Fruit fly (Drosophila melanogaster): ENCODE measurements around the gene Six4.
A peak's percentile ranks its signal among the peaks of the same experiment; 100 is the strongest.

Gene Six4

dm6 chr3L:20784812-20785671, 7.5 kb downstream of the Six4 start (continued):
- TF ChIP-seq ara (GFP tag; IDR thresholded peaks at IDR 0.05) (no peak; the same call in 1 of the 2 replicates), D19A (tag; optimal IDR thresholded peaks at IDR 0.05) (peak; percentile 40), MBD-R2 (GFP tag; IDR thresholded peaks at IDR 0.05) (0 out of 2 replicates have a peak, but pooled peaks have one; percentile 35), ttk (GFP tag; IDR thresholded peaks at IDR 0.05) (no peak), cwo (GFP tag; optimal IDR thresholded peaks at IDR 0.05) (no peak), sug (tag; optimal IDR thresholded peaks at IDR 0.05) (peak; percentile 73), Myb (GFP tag; optimal IDR thresholded peaks at IDR 0.05) (peak; percentile 49), aop (GFP tag; IDR thresholded peaks at IDR 0.05) (no peak), luna (GFP tag; optimal IDR thresholded peaks at IDR 0.05) (peak; percentile 4), kni (GFP tag; optimal IDR thresholded peaks at IDR 0.05) (peak; percentile 89), ab (GFP tag; optimal IDR thresholded peaks at IDR 0.05) (no peak), slou (GFP tag; optimal IDR thresholded peaks at IDR 0.05) (no peak), Med (GFP tag) (peak; percentile 84), CG16863 (GFP tag; optimal IDR thresholded peaks at IDR 0.05) (no peak), D19B (GFP tag; optimal IDR thresholded peaks at IDR 0.05) (peak; percentile 30), kay (GFP tag; optimal IDR thresholded peaks at IDR 0.05) (peak; percentile 62), gcm2 (GFP tag; optimal IDR thresholded peaks at IDR 0.05) (no peak), CG2116 (GFP tag; optimal IDR thresholded peaks at IDR 0.05) (peak; percentile 46), Sox100B (GFP tag; optimal IDR thresholded peaks at IDR 0.05) (no peak), CG4328 (GFP tag; optimal IDR thresholded peaks at IDR 0.05) (no peak), CG8290 (GFP tag; optimal IDR thresholded peaks at IDR 0.05) (peak; percentile 27), CG8290 (tag; optimal IDR thresholded peaks at IDR 0.05) (peak in 1 of 2 experiments; percentile 12), ftz-f1 (GFP tag; optimal IDR thresholded peaks at IDR 0.05) (peak; percentile 80), Awh (GFP tag; IDR thresholded peaks at IDR 0.05) (no peak), Gsc (GFP tag; IDR thresholded peaks at IDR 0.05) (no peak), CG13296 (GFP tag; optimal IDR thresholded peaks at IDR 0.05) (peak; percentile 27), vfl (GFP tag; optimal IDR thresholded peaks at IDR 0.05) (no peak), jumu (GFP tag; optimal IDR thresholded peaks at IDR 0.05) (no peak), salm (tag; optimal IDR thresholded peaks at IDR 0.05) (peak; percentile 10), nerfin-1 (tag; optimal IDR thresholded peaks at IDR 0.05) (peak; percentile 5), fu2 (GFP tag; optimal IDR thresholded peaks at IDR 0.05) (no peak), CG2129 (GFP tag; IDR thresholded peaks at IDR 0.05; ENCODE audit: partially characterized antibody) (no peak), CG10267 (tag; optimal IDR thresholded peaks at IDR 0.05) (peak; percentile 49), CG10274 (GFP tag; optimal IDR thresholded peaks at IDR 0.05) (no peak), CG15073 (GFP tag; optimal IDR thresholded peaks at IDR 0.05) (no peak), NfI (GFP tag; optimal IDR thresholded peaks at IDR 0.05) (peak; percentile 24), sna (GFP tag; IDR thresholded peaks at IDR 0.05; ENCODE audit: partially characterized antibody) (peak; percentile 45), Optix (GFP tag; IDR thresholded peaks at IDR 0.05) (no peak), CG2199 (GFP tag; IDR thresholded peaks at IDR 0.05) (peak; percentile 81; the same call in 2 of the 3 replicates), slp2 (GFP tag; optimal IDR thresholded peaks at IDR 0.05) (no peak), pum (GFP tag; optimal IDR thresholded peaks at IDR 0.05) (no peak), Meics (GFP tag; optimal IDR thresholded peaks at IDR 0.05) (peak; percentile 57), corto (GFP tag; optimal IDR thresholded peaks at IDR 0.05) (peak; percentile 6), CG6654 (GFP tag; optimal IDR thresholded peaks at IDR 0.05) (no peak), fd64A (GFP tag; optimal IDR thresholded peaks at IDR 0.05) (no peak), esg (GFP tag; conservative IDR thresholded peaks at IDR 0.05) (no peak), slbo (GFP tag; IDR thresholded peaks at IDR 0.05) (0 out of 2 replicates have a peak, but pooled peaks have one; percentile 15), sqz (GFP tag; optimal IDR thresholded peaks at IDR 0.05) (peak; percentile 84), croc (GFP tag; conservative IDR thresholded peaks at IDR 0.05) (no peak), run (tag; optimal IDR thresholded peaks at IDR 0.05) (no peak)

All from whole organism, embryonic.